Fruit fly (Drosophila melanogaster): ENCODE results near the gene CG42594.

CG42594 gene

dm6 chrX:4939788-4940441 lies 99.3 kb downstream of the CG42594 start (continued):
- peak; percentile 91 for TF ChIP-seq trem (tag; optimal IDR thresholded peaks at IDR 0.05)
- peak; percentile 51 for TF ChIP-seq grn (GFP tag; optimal IDR thresholded peaks at IDR 0.05)
- TF ChIP-seq Sry-β (GFP tag; optimal IDR thresholded peaks at IDR 0.05): peak; percentile 65
- peak; percentile 96 for TF ChIP-seq CG8765 (GFP tag; IDR thresholded peaks at IDR 0.05)
- peak; percentile 97 for TF ChIP-seq otp (GFP tag; IDR thresholded peaks at IDR 0.05)
- peak; percentile 95 for TF ChIP-seq gt (GFP tag; IDR thresholded peaks at IDR 0.05)
- peak; percentile 96 for TF ChIP-seq Ptx1 (GFP tag; IDR thresholded peaks at IDR 0.05)
- TF ChIP-seq sim (GFP tag; IDR thresholded peaks at IDR 0.05): peak; percentile 90
- TF ChIP-seq CG8281 (tag; optimal IDR thresholded peaks at IDR 0.05): peak; percentile 81
- peak; percentile 94 for TF ChIP-seq CG30403 (GFP tag; optimal IDR thresholded peaks at IDR 0.05)
- peak; percentile 94 for TF ChIP-seq CG14710 (tag; optimal IDR thresholded peaks at IDR 0.05)
- peak; percentile 97 for TF ChIP-seq Optix (GFP tag; IDR thresholded peaks at IDR 0.05)
- TF ChIP-seq Tbp (GFP tag; optimal IDR thresholded peaks at IDR 0.05): no peak
- peak; percentile 97 for TF ChIP-seq fd96Cb (tag; optimal IDR thresholded peaks at IDR 0.05)
- peak; percentile 64 to 98 for TF ChIP-seq eve (GFP tag; optimal IDR thresholded peaks at IDR 0.05)
- peak; percentile 91 for TF ChIP-seq so (GFP tag; IDR thresholded peaks at IDR 0.05)
- TF ChIP-seq gcm2 (GFP tag; optimal IDR thresholded peaks at IDR 0.05): peak; percentile 89
- TF ChIP-seq CG16813 (GFP tag; IDR thresholded peaks at IDR 0.05; ENCODE audit: partially characterized antibody): no peak
- peak; percentile 98 for TF ChIP-seq vvl (GFP tag; IDR thresholded peaks at IDR 0.05)
- TF ChIP-seq CG10267 (tag; optimal IDR thresholded peaks at IDR 0.05): peak; percentile 86
- TF ChIP-seq CG18599 (GFP tag; optimal IDR thresholded peaks at IDR 0.05): peak; percentile 86
- no peak for TF ChIP-seq knrl (GFP tag; IDR thresholded peaks at IDR 0.05; ENCODE audit: partially characterized antibody)
- TF ChIP-seq jing (GFP tag; optimal IDR thresholded peaks at IDR 0.05): peak; percentile 96
- TF ChIP-seq fd3F (GFP tag; optimal IDR thresholded peaks at IDR 0.05): peak; percentile 84
- no peak for TF ChIP-seq tna (GFP tag; IDR thresholded peaks at IDR 0.05; ENCODE audit: partially characterized antibody)
- peak; percentile 96 for TF ChIP-seq lmd (GFP tag; IDR thresholded peaks at IDR 0.05)
- peak; percentile 78 for TF ChIP-seq CG3163 (GFP tag; optimal IDR thresholded peaks at IDR 0.05)
- TF ChIP-seq Oli (tag; optimal IDR thresholded peaks at IDR 0.05): peak; percentile 96
- TF ChIP-seq Stat92E (GFP tag; optimal IDR thresholded peaks at IDR 0.05): peak in 1 of 3 experiments; percentile 17
- TF ChIP-seq vnd (GFP tag; IDR thresholded peaks at IDR 0.05; ENCODE audit: partially characterized antibody): no peak
- TF ChIP-seq mam (GFP tag; optimal IDR thresholded peaks at IDR 0.05): peak; percentile 90
- TF ChIP-seq pzg (GFP tag; optimal IDR thresholded peaks at IDR 0.05): peak; percentile 5
- TF ChIP-seq Ets97D (GFP tag; optimal IDR thresholded peaks at IDR 0.05): peak; percentile 73
- peak; percentile 88 for TF ChIP-seq CG12659 (GFP tag; optimal IDR thresholded peaks at IDR 0.05)
- TF ChIP-seq H2.0 (GFP tag; IDR thresholded peaks at IDR 0.05): peak; percentile 96
- TF ChIP-seq pb (GFP tag; optimal IDR thresholded peaks at IDR 0.05): peak; percentile 90
- TF ChIP-seq CG1602 (GFP tag; optimal IDR thresholded peaks at IDR 0.05): peak; percentile 95
- peak; percentile 84 for TF ChIP-seq CG12155 (GFP tag; optimal IDR thresholded peaks at IDR 0.05)
- peak; percentile 86 for TF ChIP-seq CG12744 (GFP tag; optimal IDR thresholded peaks at IDR 0.05)
- peak; percentile 82 for TF ChIP-seq CG10274 (GFP tag; optimal IDR thresholded peaks at IDR 0.05)
- peak; percentile 91 for TF ChIP-seq Aef1 (GFP tag; IDR thresholded peaks at IDR 0.05)
- peak; percentile 56 for TF ChIP-seq Deaf1 (tag; optimal IDR thresholded peaks at IDR 0.05)
- peak; percentile 91 for TF ChIP-seq CG18476 (GFP tag; optimal IDR thresholded peaks at IDR 0.05)
- peak; percentile 95 for TF ChIP-seq CG1647 (GFP tag; optimal IDR thresholded peaks at IDR 0.05)
- peak; percentile 84 for TF ChIP-seq sug (tag; optimal IDR thresholded peaks at IDR 0.05)
- TF ChIP-seq chm (GFP tag; IDR thresholded peaks at IDR 0.05): peak; percentile 97
- TF ChIP-seq run (tag; optimal IDR thresholded peaks at IDR 0.05): peak; percentile 82
- TF ChIP-seq bowl (GFP tag; IDR thresholded peaks at IDR 0.05): peak; percentile 94
- peak; percentile 93 for TF ChIP-seq CG10654 (GFP tag; optimal IDR thresholded peaks at IDR 0.05)
- peak; percentile 88 for TF ChIP-seq CG13296 (GFP tag; optimal IDR thresholded peaks at IDR 0.05)

Data from whole organism, embryonic.